Fruit fly (Drosophila melanogaster) whole organism, embryonic: ENCODE data around the gene CG13084.
A peak's percentile ranks its signal among the peaks of the same experiment; 100 is the strongest.

Experiments used
- Ada2b ChIP-seq: fragments of 200-800 bp; sonication (Bioruptor generic); IDR thresholded peaks from 2 replicates; pipeline ENCODE4 v1.3.6; 2022; ENCODE audit warnings: missing biosample characterization, missing genetic modification characterization
- CG11456 ChIP-seq: fragments of 200-800 bp; sonication (Bioruptor generic); IDR thresholded peaks from 3 replicates; pipeline ENCODE4 v1.3.6; 2022; ENCODE audit warnings: missing biosample characterization, missing genetic modification characterization
- CG12236 ChIP-seq: fragments of 200-800 bp; sonication (Bioruptor generic); optimal IDR thresholded peaks from 2 replicates; lab custom pipeline; 2016; ENCODE audit warnings: missing biosample characterization, missing genetic modification characterization
- CG13775 ChIP-seq: fragments of 200-800 bp; sonication (Bioruptor generic); optimal IDR thresholded peaks from 3 replicates; lab custom pipeline; 2017; ENCODE audit warnings: missing biosample characterization, mild to moderate bottlenecking, missing genetic modification characterization
- CG14050 ChIP-seq: fragments of 200-800 bp; sonication (Bioruptor generic); IDR thresholded peaks from 3 replicates; pipeline ENCODE4 v1.3.6; 2022; ENCODE audit warnings: missing biosample characterization, missing genetic modification characterization
- CG15601 ChIP-seq: fragments of 200-800 bp; sonication (Bioruptor generic); optimal IDR thresholded peaks from 3 replicates; lab custom pipeline; 2019; ENCODE audit warnings: missing biosample characterization, mild to moderate bottlenecking, missing genetic modification characterization, moderate library complexity
- CG17328 ChIP-seq: fragments of 200-800 bp; sonication (Bioruptor generic); IDR thresholded peaks from 2 replicates; pipeline ENCODE4 v1.3.6; 2022; ENCODE audit warnings: missing biosample characterization, missing genetic modification characterization
- CG18011 ChIP-seq: fragments of 200-800 bp; sonication (Bioruptor generic); optimal IDR thresholded peaks from 2 replicates; lab custom pipeline; 2017; ENCODE audit warnings: missing biosample characterization, missing genetic modification characterization, mild to moderate bottlenecking, moderate library complexity, missing genotype
- CG18262 ChIP-seq: fragments of 200-800 bp; optimal IDR thresholded peaks from 3 replicates; lab custom pipeline; 2019; ENCODE audit warnings: missing biosample characterization, mild to moderate bottlenecking, missing genetic modification characterization, moderate library complexity
- CG18764 ChIP-seq: fragments of 200-800 bp; sonication (Bioruptor generic); optimal IDR thresholded peaks from 3 replicates; lab custom pipeline; 2016; ENCODE audit warnings: missing biosample characterization, missing genetic modification characterization
- CG30403 ChIP-seq: fragments of 200-800 bp; sonication (Bioruptor generic); optimal IDR thresholded peaks from 3 replicates; lab custom pipeline; 2016; ENCODE audit warnings: missing biosample characterization, missing genetic modification characterization
- CG34422 ChIP-seq: fragments of 200-800 bp; sonication (Bioruptor generic); IDR thresholded peaks from 3 replicates; pipeline ENCODE4 v1.3.6; 2022; ENCODE audit warnings: missing biosample characterization, missing genetic modification characterization
- CG5245 ChIP-seq: fragments of 200-800 bp; sonication (Bioruptor generic); optimal IDR thresholded peaks from 3 replicates; lab custom pipeline; 2016; ENCODE audit warnings: missing biosample characterization, missing genetic modification characterization
- CG7786 ChIP-seq: fragments of 200-800 bp; sonication (Bioruptor generic); optimal IDR thresholded peaks from 2 replicates; lab custom pipeline; 2016; ENCODE audit warnings: missing biosample characterization, missing genetic modification characterization
- CG7987 ChIP-seq: fragments of 200-800 bp; sonication (Bioruptor generic); optimal IDR thresholded peaks from 2 replicates; lab custom pipeline; 2018; ENCODE audit warnings: missing biosample characterization, mild to moderate bottlenecking, missing genetic modification characterization, moderate library complexity
- CG8478 ChIP-seq: fragments of >200 bp; optimal IDR thresholded peaks from 2 replicates; lab custom pipeline; 2018
- Chrac-16 ChIP-seq: fragments of 200-800 bp; sonication (Bioruptor generic); optimal IDR thresholded peaks from 3 replicates; lab custom pipeline; 2016; ENCODE audit warnings: missing biosample characterization, missing genetic modification characterization
- Dip2 ChIP-seq: fragments of 200-800 bp; sonication (Bioruptor generic); IDR thresholded peaks from 2 replicates; pipeline ENCODE4 v1.3.6; 2022; ENCODE audit warnings: missing biosample characterization, missing genetic modification characterization
- Dip3 ChIP-seq: fragments of 200-800 bp; sonication (Bioruptor generic); optimal IDR thresholded peaks from 3 replicates; lab custom pipeline; 2016; ENCODE audit warnings: missing biosample characterization, missing genetic modification characterization
- Dll ChIP-seq: fragments of 200-800 bp; sonication (Bioruptor generic); IDR thresholded peaks from 4 replicates; pipeline ENCODE4 v1.3.6; 2022; ENCODE audit warnings: missing biosample characterization, missing genetic modification characterization; ENCODE audit not compliant: partially characterized antibody
- E2f1 ChIP-seq: fragments of 200-800 bp; sonication (Bioruptor generic); IDR thresholded peaks from 2 replicates; pipeline ENCODE4 v1.3.6; 2022; ENCODE audit warnings: missing biosample characterization, missing genetic modification characterization
- E2f2 ChIP-seq: fragments of 200-800 bp; sonication (Bioruptor generic); IDR thresholded peaks from 2 replicates; pipeline ENCODE4 v1.3.6; 2022; ENCODE audit warnings: missing biosample characterization, missing genetic modification characterization
- Fer1 ChIP-seq: fragments of 200-800 bp; sonication (Bioruptor generic); optimal IDR thresholded peaks from 2 replicates; lab custom pipeline; 2017; ENCODE audit warnings: missing biosample characterization, mild to moderate bottlenecking, missing genetic modification characterization
- Hr3 ChIP-seq: fragments of 200-800 bp; sonication (Bioruptor generic); optimal IDR thresholded peaks from 3 replicates; lab custom pipeline; 2016; ENCODE audit warnings: missing biosample characterization, missing genetic modification characterization
- Kr ChIP-seq: fragments of 200-800 bp; sonication (Bioruptor generic); optimal IDR thresholded peaks from 2 replicates; lab custom pipeline; 2017; ENCODE audit warnings: missing biosample characterization, mild to moderate bottlenecking, missing genetic modification characterization
- Lim3 ChIP-seq: fragments of 200-800 bp; sonication (Bioruptor generic); IDR thresholded peaks from 2 replicates; pipeline ENCODE4 v1.3.6; 2022; ENCODE audit warnings: missing biosample characterization, missing genetic modification characterization
- Med ChIP-seq: fragments of 200-800 bp; sonication (Bioruptor generic); peaks from one replicate; lab custom pipeline; 2016; ENCODE audit warnings: missing biosample characterization, missing genetic modification characterization, mild to moderate bottlenecking, inconsistent platforms, moderate library complexity
- NK7.1 ChIP-seq: fragments of 200-800 bp; sonication (Bioruptor generic); optimal IDR thresholded peaks from 3 replicates; lab custom pipeline; 2016; ENCODE audit warnings: missing biosample characterization, missing genetic modification characterization
- YL-1 ChIP-seq: fragments of 200-800 bp; sonication (Bioruptor generic); optimal IDR thresholded peaks from 3 replicates; lab custom pipeline; 2017; ENCODE audit warnings: missing biosample characterization, mild to moderate bottlenecking, missing genetic modification characterization
- ab ChIP-seq: fragments of 200-800 bp; sonication (Bioruptor generic); optimal IDR thresholded peaks from 2 replicates; lab custom pipeline; 2016; ENCODE audit warnings: missing biosample characterization, missing genetic modification characterization
- abd-A ChIP-seq: fragments of 200-800 bp; sonication (Bioruptor generic); optimal IDR thresholded peaks from 3 replicates; lab custom pipeline; 2019; ENCODE audit warnings: missing biosample characterization, mild to moderate bottlenecking, missing genetic modification characterization, moderate library complexity
- az2 ChIP-seq: fragments of 200-800 bp; sonication (Bioruptor generic); optimal IDR thresholded peaks from 3 replicates; lab custom pipeline; 2016; ENCODE audit warnings: missing biosample characterization, missing genetic modification characterization
- cas ChIP-seq: fragments of 200-800 bp; sonication (Bioruptor generic); IDR thresholded peaks from 2 replicates; pipeline ENCODE4 v1.3.6; 2022; ENCODE audit warnings: missing biosample characterization, missing genetic modification characterization
- crp ChIP-seq, 2 experiments: fragments of 200-800 bp; sonication (Bioruptor generic); optimal IDR thresholded peaks; 2 replicates in 1 of 2; 3 replicates in 1 of 2; lab custom pipeline; 2017; ENCODE audit warnings: missing biosample characterization in 2 of 2, missing genetic modification characterization in 2 of 2, mild to moderate bottlenecking in 1 of 2, moderate library complexity in 1 of 2
- da ChIP-seq: fragments of 200-800 bp; sonication (Bioruptor generic); optimal IDR thresholded peaks from 2 replicates; lab custom pipeline; 2016; ENCODE audit warnings: missing biosample characterization, missing genetic modification characterization
- en ChIP-seq: fragments of 200-800 bp; sonication (Bioruptor generic); optimal IDR thresholded peaks from 2 replicates; lab custom pipeline; 2016; ENCODE audit warnings: missing biosample characterization, missing genetic modification characterization
- hb ChIP-seq: fragments of 200-800 bp; sonication (Bioruptor generic); IDR thresholded peaks from 3 replicates; pipeline ENCODE4 v1.3.6; 2022; ENCODE audit warnings: missing biosample characterization, missing genetic modification characterization; ENCODE audit not compliant: partially characterized antibody
- jigr1 ChIP-seq: fragments of 200-800 bp; sonication (Bioruptor generic); IDR thresholded peaks from 3 replicates; pipeline ENCODE4 v1.3.6; 2022; ENCODE audit warnings: missing biosample characterization, missing genetic modification characterization
- kni ChIP-seq: fragments of 200-800 bp; sonication (Bioruptor generic); optimal IDR thresholded peaks from 3 replicates; lab custom pipeline; 2017; ENCODE audit warnings: mild to moderate bottlenecking, missing biosample characterization, missing genetic modification reagents, missing genetic modification characterization
- knrl ChIP-seq: fragments of 200-800 bp; sonication (Bioruptor generic); IDR thresholded peaks from 3 replicates; pipeline ENCODE4 v1.3.6; 2022; ENCODE audit warnings: missing biosample characterization, missing genetic modification characterization; ENCODE audit not compliant: partially characterized antibody
- lola ChIP-seq, 3 experiments: fragments of >200 bp in 2 of 3; fragments of 200-800 bp in 1 of 3; sonication (Bioruptor generic) in 1 of 3; optimal IDR thresholded peaks; 2 replicates each; lab custom pipeline; 2017 to 2019; ENCODE audit warnings: missing biosample characterization in 3 of 3, missing genetic modification characterization in 3 of 3, mild to moderate bottlenecking in 1 of 3, moderate library complexity in 1 of 3
- lov ChIP-seq, 2 experiments: fragments of 200-800 bp in 1 of 2; fragments of >200 bp in 1 of 2; sonication (Bioruptor generic) in 1 of 2; IDR thresholded peaks in 1 of 2; optimal IDR thresholded peaks in 1 of 2; 2 replicates in 1 of 2; 3 replicates in 1 of 2; pipeline versions ENCODE4 v1.3.6 to Lab custom; 2017 to 2022; ENCODE audit warnings: missing biosample characterization in 1 of 2, missing genetic modification characterization in 1 of 2
- nau ChIP-seq: fragments of 200-800 bp; sonication (Bioruptor generic); optimal IDR thresholded peaks from 3 replicates; lab custom pipeline; 2017; ENCODE audit warnings: missing biosample characterization, mild to moderate bottlenecking, missing genetic modification characterization, missing genetic modification reagents
- pan ChIP-seq, 4 experiments: fragments of >200 bp in 3 of 4; fragments of 200-800 bp in 1 of 4; sonication (Bioruptor generic) in 1 of 4; optimal IDR thresholded peaks in 3 of 4; IDR thresholded peaks in 1 of 4; 2 replicates each; pipeline versions ENCODE4 v1.3.6 to Lab custom; 2017 to 2022; ENCODE audit warnings: missing biosample characterization in 2 of 4, missing genetic modification characterization in 2 of 4, mixed read lengths in 1 of 4
- ro ChIP-seq: fragments of 200-800 bp; sonication (Bioruptor generic); IDR thresholded peaks from 2 replicates; pipeline ENCODE4 v1.3.6; 2022; ENCODE audit warnings: missing biosample characterization, missing genetic modification characterization
- sna ChIP-seq: fragments of 200-800 bp; sonication (Bioruptor generic); IDR thresholded peaks from 2 replicates; pipeline ENCODE4 v1.3.6; 2022; ENCODE audit warnings: missing biosample characterization, missing genetic modification characterization; ENCODE audit not compliant: partially characterized antibody
- sqz ChIP-seq: fragments of 200-800 bp; sonication (Bioruptor generic); optimal IDR thresholded peaks from 3 replicates; lab custom pipeline; 2018; ENCODE audit warnings: missing biosample characterization, mild to moderate bottlenecking, missing genetic modification characterization
- twi ChIP-seq: fragments of 200-800 bp; optimal IDR thresholded peaks from 2 replicates; lab custom pipeline; 2019; ENCODE audit warnings: missing biosample characterization, mild to moderate bottlenecking, missing genetic modification characterization, moderate library complexity
- z ChIP-seq: fragments of 200-800 bp; sonication (Bioruptor generic); IDR thresholded peaks from 3 replicates; pipeline ENCODE4 v1.3.6; 2022; ENCODE audit warnings: missing biosample characterization, missing genetic modification characterization
- zfh1 ChIP-seq: fragments of 200-800 bp; sonication (Bioruptor generic); IDR thresholded peaks from 3 replicates; pipeline ENCODE4 v1.3.6; 2022; ENCODE audit warnings: missing biosample characterization, missing genetic modification characterization

The CG13084 gene

DNA sequence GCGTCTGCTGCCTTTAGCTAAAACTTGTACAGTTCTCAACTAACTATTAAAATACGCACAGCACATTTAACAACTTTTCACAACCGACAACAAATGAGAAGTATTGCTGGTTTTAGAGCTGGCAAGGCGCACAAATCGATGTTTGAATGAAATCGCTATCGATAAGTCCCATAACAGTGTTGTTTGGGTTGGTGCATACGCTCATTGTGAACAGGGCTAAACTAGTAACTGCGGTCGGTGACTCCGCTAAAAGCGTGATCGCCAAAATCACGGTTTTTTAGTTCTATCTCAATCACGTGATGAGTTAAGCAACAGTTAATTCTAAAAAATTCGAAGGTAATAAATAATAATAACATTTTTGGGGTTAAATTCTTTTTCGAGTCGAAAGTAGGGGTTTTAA, 31.3 kb upstream of the CG13084 start, which contains the start of gene Top2 (continued):
- TF ChIP-seq CG17328 (no peak), CG5245 (GFP tag; lab: Kevin White, UChicago) (peak; percentile 4), sqz (GFP tag; lab: Kevin White, UChicago) (no peak), cas (no peak), CG14050 (GFP tag; lab: Robert Waterston, UW) (no peak), da (GFP tag; lab: Kevin White, UChicago) (no peak), CG8478 (lab: Kevin White, UChicago) (no peak), Dip2 (no peak), az2 (GFP tag; lab: Kevin White, UChicago) (no peak), pan (optimal IDR thresholded peaks at IDR 0.05; lab: Kevin White, UChicago) (no peak), pan (GFP tag; optimal IDR thresholded peaks at IDR 0.05 in 1 of 2, IDR thresholded peaks at IDR 0.05 in 1 of 2) (no peak), Med (GFP tag; lab: Kevin White, UChicago) (peak; percentile 92), Ada2b (GFP tag; lab: Robert Waterston, UW) (peak; percentile 27; the same call in 1 of the 2 replicates), lola (GFP tag; optimal IDR thresholded peaks at IDR 0.05; lab: Kevin White, UChicago) (no peak), Dip3 (GFP tag; lab: Kevin White, UChicago) (peak; percentile 22), crp (GFP tag; optimal IDR thresholded peaks at IDR 0.05; lab: Kevin White, UChicago) (peak in 1 of 2 experiments; percentile 30), kni (GFP tag; lab: Kevin White, UChicago) (no peak), zfh1 (GFP tag; lab: Robert Waterston, UW) (peak; percentile 37; the same call in 1 of the 3 replicates), Hr3 (peak; percentile 18), CG34422 (GFP tag; lab: Robert Waterston, UW) (0 out of 3 replicates have a peak, but pooled peaks have one; percentile 8), CG7987 (GFP tag; lab: Kevin White, UChicago) (peak; percentile 72), Fer1 (no peak), CG7786 (peak; percentile 21), CG18764 (GFP tag; lab: Kevin White, UChicago) (no peak), CG15601 (tag; lab: Kevin White, UChicago) (peak; percentile 36), Dll (GFP tag; lab: Robert Waterston, UW) (peak; percentile 80), CG11456 (GFP tag; lab: Robert Waterston, UW) (peak; percentile 61; the same call in 1 of the 3 replicates), CG18262 (tag; lab: Kevin White, UChicago) (no peak), Chrac-16 (GFP tag; lab: Kevin White, UChicago) (no peak), lov (optimal IDR thresholded peaks at IDR 0.05; lab: Kevin White, UChicago) (no peak), lov (GFP tag; IDR thresholded peaks at IDR 0.05; lab: Robert Waterston, UW) (no peak), YL-1 (GFP tag; lab: Kevin White, UChicago) (no peak), knrl (peak; percentile 86), CG13775 (GFP tag; lab: Kevin White, UChicago) (no peak), E2f1 (GFP tag; lab: Robert Waterston, UW) (peak; percentile 30; the same call in 1 of the 2 replicates), Lim3 (GFP tag; lab: Robert Waterston, UW) (no peak), abd-A (tag; lab: Kevin White, UChicago) (no peak), en (GFP tag; lab: Kevin White, UChicago) (no peak), NK7.1 (GFP tag; lab: Kevin White, UChicago) (no peak), jigr1 (GFP tag; lab: Robert Waterston, UW) (no peak), E2f2 (GFP tag; lab: Robert Waterston, UW) (peak; percentile 76), CG30403 (peak; percentile 27), z (GFP tag; lab: Robert Waterston, UW) (no peak), CG18011 (GFP tag; lab: Kevin White, UChicago) (no peak), CG12236 (no peak), hb (GFP tag; lab: Robert Waterston, UW) (peak; percentile 76), ro (GFP tag; lab: Robert Waterston, UW) (no peak), twi (peak; percentile 8), Kr (GFP tag; lab: Kevin White, UChicago) (no peak), sna (GFP tag; lab: Robert Waterston, UW) (peak; percentile 44), nau (GFP tag; lab: Kevin White, UChicago) (no peak), ab (GFP tag; lab: Kevin White, UChicago) (no peak)
